Fruit fly (Drosophila melanogaster) whole organism, embryonic: ENCODE results near the gene CG2691.
A peak's percentile ranks its signal among the peaks of the same experiment; 100 is the strongest.

Source experiments
- Bdp1 ChIP-seq: fragments of 200-800 bp; sonication (Bioruptor generic); optimal IDR thresholded peaks from 3 replicates; lab custom pipeline; 2016; ENCODE audit warnings: missing biosample characterization, missing genetic modification characterization
- BtbVII ChIP-seq: fragments of 200-800 bp; sonication (Bioruptor generic); optimal IDR thresholded peaks from 3 replicates; lab custom pipeline; 2017; ENCODE audit warnings: missing biosample characterization, mild to moderate bottlenecking, missing genetic modification characterization
- CG11247 ChIP-seq: fragments of 200-800 bp; sonication (Bioruptor generic); IDR thresholded peaks from 2 replicates; pipeline ENCODE4 v1.3.6; 2022; ENCODE audit warnings: missing biosample characterization, missing genetic modification characterization
- CG12659 ChIP-seq: fragments of 200-800 bp; sonication (Bioruptor generic); optimal IDR thresholded peaks from 3 replicates; lab custom pipeline; 2017; ENCODE audit warnings: mild to moderate bottlenecking, missing biosample characterization, missing genetic modification reagents, missing genetic modification characterization
- CG14014 ChIP-seq: fragments of 200-800 bp; sonication (Bioruptor generic); IDR thresholded peaks from 2 replicates; pipeline ENCODE4 v1.3.6; 2022; ENCODE audit warnings: missing biosample characterization, missing genetic modification characterization
- CG1647 ChIP-seq: fragments of 200-800 bp; sonication (Bioruptor generic); optimal IDR thresholded peaks from 3 replicates; lab custom pipeline; 2016; ENCODE audit warnings: missing biosample characterization, missing genetic modification characterization
- CG16813 ChIP-seq: fragments of 200-800 bp; sonication (Bioruptor generic); IDR thresholded peaks from 3 replicates; pipeline ENCODE4 v1.3.6; 2022; ENCODE audit warnings: missing biosample characterization, missing genetic modification characterization; ENCODE audit not compliant: partially characterized antibody
- CG17186 ChIP-seq: fragments of 200-800 bp; sonication (Bioruptor generic); optimal IDR thresholded peaks from 3 replicates; lab custom pipeline; 2017; ENCODE audit warnings: missing biosample characterization, missing genetic modification reagents, missing genetic modification characterization
- CG17328 ChIP-seq: fragments of 200-800 bp; sonication (Bioruptor generic); IDR thresholded peaks from 2 replicates; pipeline ENCODE4 v1.3.6; 2022; ENCODE audit warnings: missing biosample characterization, missing genetic modification characterization
- CG18262 ChIP-seq: fragments of 200-800 bp; optimal IDR thresholded peaks from 3 replicates; lab custom pipeline; 2019; ENCODE audit warnings: missing biosample characterization, mild to moderate bottlenecking, missing genetic modification characterization, moderate library complexity
- CG2120 ChIP-seq: fragments of 200-800 bp; sonication (Bioruptor generic); optimal IDR thresholded peaks from 3 replicates; lab custom pipeline; 2016; ENCODE audit warnings: missing biosample characterization, missing genetic modification characterization
- CG2129 ChIP-seq: fragments of 200-800 bp; sonication (Bioruptor generic); IDR thresholded peaks from 2 replicates; pipeline ENCODE4 v1.3.6; 2022; ENCODE audit warnings: missing biosample characterization, missing genetic modification characterization; ENCODE audit not compliant: partially characterized antibody
- CG3281 ChIP-seq: fragments of 200-800 bp; sonication (Bioruptor generic); optimal IDR thresholded peaks from 3 replicates; lab custom pipeline; 2017; ENCODE audit warnings: missing biosample characterization, mild to moderate bottlenecking, missing genetic modification characterization
- CG4424 ChIP-seq: fragments of 200-800 bp; sonication (Bioruptor generic); optimal IDR thresholded peaks from 3 replicates; lab custom pipeline; 2016; ENCODE audit warnings: missing biosample characterization, missing genetic modification characterization
- CG4730 ChIP-seq: fragments of 200-800 bp; sonication (Bioruptor generic); IDR thresholded peaks from 2 replicates; pipeline ENCODE4 v1.3.6; 2022; ENCODE audit warnings: missing biosample characterization, missing genetic modification characterization
- CG6254 ChIP-seq: fragments of 200-800 bp; sonication (Bioruptor generic); optimal IDR thresholded peaks from 3 replicates; lab custom pipeline; 2017; ENCODE audit warnings: mild to moderate bottlenecking, missing biosample characterization, missing genetic modification reagents, missing genetic modification characterization
- CG6765 ChIP-seq: fragments of 200-800 bp; sonication (Bioruptor generic); optimal IDR thresholded peaks from 3 replicates; lab custom pipeline; 2017; ENCODE audit warnings: missing biosample characterization, mild to moderate bottlenecking, missing genetic modification characterization
- CG6791 ChIP-seq: fragments of 200-800 bp; sonication (Bioruptor generic); IDR thresholded peaks from 3 replicates; pipeline ENCODE4 v1.3.6; 2022; ENCODE audit warnings: missing biosample characterization, missing genetic modification characterization; ENCODE audit not compliant: partially characterized antibody
- CG7786 ChIP-seq: fragments of 200-800 bp; sonication (Bioruptor generic); optimal IDR thresholded peaks from 2 replicates; lab custom pipeline; 2016; ENCODE audit warnings: missing biosample characterization, missing genetic modification characterization
- CG7839 ChIP-seq: fragments of 200-800 bp; sonication (Bioruptor generic); optimal IDR thresholded peaks from 3 replicates; lab custom pipeline; 2018; ENCODE audit warnings: missing biosample characterization, mild to moderate bottlenecking, missing genetic modification characterization, moderate library complexity
- CG7987 ChIP-seq: fragments of 200-800 bp; sonication (Bioruptor generic); optimal IDR thresholded peaks from 2 replicates; lab custom pipeline; 2018; ENCODE audit warnings: missing biosample characterization, mild to moderate bottlenecking, missing genetic modification characterization, moderate library complexity
- CG8924 ChIP-seq: fragments of 200-800 bp; optimal IDR thresholded peaks from 3 replicates; lab custom pipeline; 2019; ENCODE audit warnings: missing biosample characterization, mild to moderate bottlenecking, missing genetic modification characterization, moderate library complexity
- CG9876 ChIP-seq: fragments of 200-800 bp; sonication (Bioruptor generic); optimal IDR thresholded peaks from 2 replicates; lab custom pipeline; 2016; ENCODE audit warnings: missing biosample characterization, missing genetic modification characterization
- CHES-1-like ChIP-seq: fragments of 200-800 bp; sonication (Bioruptor generic); optimal IDR thresholded peaks from 2 replicates; lab custom pipeline; 2016; ENCODE audit warnings: missing biosample characterization, missing genetic modification characterization
- D19B ChIP-seq: fragments of 200-800 bp; sonication (Bioruptor generic); optimal IDR thresholded peaks from 2 replicates; lab custom pipeline; 2017; ENCODE audit warnings: missing biosample characterization, mild to moderate bottlenecking, missing genetic modification characterization
- Dbx ChIP-seq: fragments of 200-800 bp; sonication (Bioruptor generic); IDR thresholded peaks from 3 replicates; pipeline ENCODE4 v1.3.6; 2022; ENCODE audit warnings: missing biosample characterization, missing genetic modification characterization
- Eip74EF ChIP-seq, 2 experiments: fragments of 200-800 bp in 1 of 2; fragments of >200 bp in 1 of 2; sonication (Bioruptor generic) in 1 of 2; optimal IDR thresholded peaks; 2 replicates each; lab custom pipeline; 2017 to 2019; ENCODE audit warnings: missing biosample characterization in 2 of 2, missing genetic modification characterization in 2 of 2, mild to moderate bottlenecking in 1 of 2, moderate library complexity in 1 of 2
- Ets65A ChIP-seq: fragments of 200-800 bp; sonication (Bioruptor generic); peaks from one replicate; lab custom pipeline; 2016; ENCODE audit warnings: missing biosample characterization, missing genetic modification characterization
- Ets97D ChIP-seq: fragments of 200-800 bp; sonication (Bioruptor generic); optimal IDR thresholded peaks from 3 replicates; lab custom pipeline; 2016; ENCODE audit warnings: missing biosample characterization, missing genetic modification characterization
- Fer2 ChIP-seq: fragments of 200-800 bp; sonication (Bioruptor generic); optimal IDR thresholded peaks from 2 replicates; lab custom pipeline; 2018; ENCODE audit warnings: missing biosample characterization, mild to moderate bottlenecking, missing genetic modification characterization, moderate library complexity
- Gug ChIP-seq: fragments of 200-800 bp; sonication (Bioruptor generic); IDR thresholded peaks from 4 replicates; pipeline ENCODE4 v1.3.6; 2022; ENCODE audit warnings: missing biosample characterization, missing genetic modification characterization
- H2.0 ChIP-seq: fragments of 200-800 bp; sonication (Bioruptor generic); IDR thresholded peaks from 2 replicates; pipeline ENCODE4 v1.3.6; 2022; ENCODE audit warnings: missing biosample characterization, missing genetic modification characterization
- HLH54F ChIP-seq: fragments of 200-800 bp; sonication (Bioruptor generic); optimal IDR thresholded peaks from 3 replicates; lab custom pipeline; 2016; ENCODE audit warnings: missing biosample characterization, missing genetic modification characterization
- HLHmδ ChIP-seq: fragments of 200-800 bp; sonication (Bioruptor generic); optimal IDR thresholded peaks from 2 replicates; lab custom pipeline; 2018; ENCODE audit warnings: missing biosample characterization, mild to moderate bottlenecking, missing genetic modification characterization, moderate library complexity
- Hand ChIP-seq: fragments of 200-800 bp; sonication (Bioruptor generic); optimal IDR thresholded peaks from 2 replicates; lab custom pipeline; 2017; ENCODE audit warnings: mild to moderate bottlenecking, missing biosample characterization, missing genetic modification reagents, missing genetic modification characterization
- MBD-R2 ChIP-seq: fragments of 200-800 bp; sonication (Bioruptor generic); IDR thresholded peaks from 2 replicates; pipeline ENCODE4 v1.3.6; 2022; ENCODE audit warnings: missing biosample characterization, missing genetic modification characterization
- NK7.1 ChIP-seq: fragments of 200-800 bp; sonication (Bioruptor generic); optimal IDR thresholded peaks from 3 replicates; lab custom pipeline; 2016; ENCODE audit warnings: missing biosample characterization, missing genetic modification characterization
- Oli ChIP-seq: fragments of 200-800 bp; sonication (Bioruptor generic); optimal IDR thresholded peaks from 2 replicates; lab custom pipeline; 2018; ENCODE audit warnings: missing biosample characterization, mild to moderate bottlenecking, missing genetic modification characterization, moderate library complexity
- Tbp ChIP-seq: fragments of >200 bp; optimal IDR thresholded peaks from 2 replicates; lab custom pipeline; 2018; ENCODE audit warnings: missing biosample characterization, missing genetic modification characterization
- al ChIP-seq: fragments of 200-800 bp; sonication (Bioruptor generic); IDR thresholded peaks from 2 replicates; pipeline ENCODE4 v1.3.6; 2022; ENCODE audit warnings: missing biosample characterization, missing genetic modification characterization
- ato ChIP-seq: fragments of 200-800 bp; sonication (Bioruptor generic); IDR thresholded peaks from 2 replicates; pipeline ENCODE4 v1.3.6; 2022; ENCODE audit warnings: missing biosample characterization, missing genetic modification characterization; ENCODE audit not compliant: partially characterized antibody
- bsh ChIP-seq, 2 experiments: fragments of 200-800 bp; sonication (Bioruptor generic); optimal IDR thresholded peaks; 2 replicates each; lab custom pipeline; 2017 to 2018; ENCODE audit warnings: mild to moderate bottlenecking in 2 of 2, missing biosample characterization in 2 of 2, missing genetic modification characterization in 2 of 2, moderate library complexity in 1 of 2
- croc ChIP-seq: fragments of 200-800 bp; sonication (Bioruptor generic); conservative IDR thresholded peaks from 3 replicates; pipeline ENCODE4 v1.3.6; 2022; ENCODE audit warnings: missing biosample characterization, missing genetic modification characterization
- eyg ChIP-seq: fragments of 200-800 bp; sonication (Bioruptor generic); optimal IDR thresholded peaks from 3 replicates; lab custom pipeline; 2016; ENCODE audit warnings: missing biosample characterization, missing genetic modification characterization
- gcm2 ChIP-seq: fragments of 200-800 bp; sonication (Bioruptor generic); optimal IDR thresholded peaks from 2 replicates; lab custom pipeline; 2016; ENCODE audit warnings: missing biosample characterization, missing genetic modification characterization
- gem ChIP-seq: fragments of 200-800 bp; sonication (Bioruptor generic); optimal IDR thresholded peaks from 2 replicates; lab custom pipeline; 2019; ENCODE audit warnings: missing biosample characterization, mild to moderate bottlenecking, missing genetic modification characterization, moderate library complexity
- gro ChIP-seq: fragments of 200-800 bp; sonication (Bioruptor generic); optimal IDR thresholded peaks from 2 replicates; lab custom pipeline; 2016; ENCODE audit warnings: missing biosample characterization, missing genetic modification characterization
- maf-S ChIP-seq: fragments of 200-800 bp; sonication (Bioruptor generic); optimal IDR thresholded peaks from 2 replicates; lab custom pipeline; 2016; ENCODE audit warnings: missing biosample characterization, missing genetic modification characterization
- sens ChIP-seq: fragments of 200-800 bp; sonication (Bioruptor generic); peaks from one replicate; lab custom pipeline; 2016; ENCODE audit warnings: missing biosample characterization, missing genetic modification characterization
- sqz ChIP-seq: fragments of 200-800 bp; sonication (Bioruptor generic); optimal IDR thresholded peaks from 3 replicates; lab custom pipeline; 2018; ENCODE audit warnings: missing biosample characterization, mild to moderate bottlenecking, missing genetic modification characterization
- stc ChIP-seq: fragments of 200-800 bp; sonication (Bioruptor generic); IDR thresholded peaks from 2 replicates; pipeline ENCODE4 v1.3.6; 2022; ENCODE audit warnings: missing biosample characterization, missing genetic modification characterization
- wor ChIP-seq: fragments of 200-800 bp; sonication (Bioruptor generic); IDR thresholded peaks from 2 replicates; pipeline ENCODE4 v1.3.6; 2022; ENCODE audit warnings: missing biosample characterization, missing genetic modification characterization

Gene CG2691

DNA sequence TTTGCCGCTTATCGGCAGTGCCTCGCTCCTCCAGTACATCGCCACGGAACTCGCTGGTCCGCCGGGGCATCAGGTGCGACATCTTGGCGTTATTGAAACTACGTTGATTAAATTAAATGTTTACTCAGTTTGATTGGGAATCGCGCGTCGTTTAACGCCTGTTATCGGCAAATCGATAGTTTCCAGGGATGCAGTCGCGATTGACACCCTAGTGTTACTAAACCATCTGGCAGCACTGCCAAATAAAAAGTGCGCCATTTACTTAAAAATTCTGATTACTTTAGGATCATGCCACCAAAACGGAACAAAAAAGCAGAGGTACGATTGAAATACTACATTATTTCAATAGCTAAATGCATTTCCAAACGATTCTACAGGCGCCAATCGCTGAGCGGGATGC, 12.3 kb downstream of the CG2691 start, which contains the start of the genes Ndc80 and BthD (continued):
- TF ChIP-seq CG7987 (GFP tag; lab: Kevin White, UChicago) (no peak), gro (no peak), CG2129 (GFP tag; lab: Robert Waterston, UW) (no peak), MBD-R2 (GFP tag; lab: Robert Waterston, UW) (peak; percentile 77), gcm2 (GFP tag; lab: Kevin White, UChicago) (no peak), bsh (GFP tag; optimal IDR thresholded peaks at IDR 0.05; lab: Kevin White, UChicago) (no peak), stc (no peak), CG3281 (no peak), CG17328 (GFP tag; lab: Robert Waterston, UW) (no peak), CG12659 (peak; percentile 12), HLH54F (no peak), maf-S (GFP tag; lab: Kevin White, UChicago) (no peak), CG6765 (GFP tag; lab: Kevin White, UChicago) (no peak), CG17186 (GFP tag; lab: Kevin White, UChicago) (peak; percentile 51), croc (GFP tag; lab: Robert Waterston, UW) (no peak), al (GFP tag; lab: Robert Waterston, UW) (no peak), HLHmδ (GFP tag; lab: Kevin White, UChicago) (no peak), Fer2 (tag; lab: Kevin White, UChicago) (no peak), Eip74EF (GFP tag; optimal IDR thresholded peaks at IDR 0.05; lab: Kevin White, UChicago) (no peak), Ets65A (no peak), Dbx (GFP tag; lab: Robert Waterston, UW) (no peak), CG11247 (GFP tag; lab: Robert Waterston, UW) (no peak), Tbp (GFP tag; lab: Kevin White, UChicago) (no peak), CG7786 (no peak), CG2120 (GFP tag; lab: Kevin White, UChicago) (no peak), CG8924 (no peak), sqz (GFP tag; lab: Kevin White, UChicago) (no peak), Hand (no peak), CG16813 (GFP tag; lab: Robert Waterston, UW) (peak; percentile 61; the same call in 2 of the 3 replicates), Gug (GFP tag; lab: Robert Waterston, UW) (no peak), wor (no peak), Ets97D (GFP tag; lab: Kevin White, UChicago) (peak; percentile 24), CG14014 (GFP tag; lab: Robert Waterston, UW) (no peak), CG7839 (tag; lab: Kevin White, UChicago) (no peak), BtbVII (GFP tag; lab: Kevin White, UChicago) (no peak), CG4730 (no peak), gem (tag; lab: Kevin White, UChicago) (no peak), H2.0 (GFP tag; lab: Robert Waterston, UW) (no peak), ato (peak; percentile 57), CG6254 (GFP tag; lab: Kevin White, UChicago) (no peak), CG18262 (tag; lab: Kevin White, UChicago) (no peak), CG1647 (GFP tag; lab: Kevin White, UChicago) (no peak), NK7.1 (GFP tag; lab: Kevin White, UChicago) (no peak), CHES-1-like (GFP tag; lab: Kevin White, UChicago) (no peak), eyg (no peak), CG4424 (GFP tag; lab: Kevin White, UChicago) (no peak), sens (GFP tag; lab: Kevin White, UChicago) (peak; percentile 73), Bdp1 (GFP tag; lab: Kevin White, UChicago) (no peak), Oli (tag; lab: Kevin White, UChicago) (no peak), D19B (GFP tag; lab: Kevin White, UChicago) (no peak), CG6791 (peak; percentile 48; the same call in 2 of the 3 replicates), CG9876 (GFP tag; lab: Kevin White, UChicago) (no peak)
